Worm (Caenorhabditis elegans): ENCODE measurements around the gene ani-3.

ce11 chrV:19697348-19698172 lies at the start of gene ani-3, which contains the start of gene Y43F8C.13:
- no peak for TF ChIP-seq C08G9.2 (tag; optimal IDR thresholded peaks at IDR 0.05)
- no peak for TF ChIP-seq lim-6 (tag; optimal IDR thresholded peaks at IDR 0.05)
- no peak for TF ChIP-seq hlh-15 (tag; optimal IDR thresholded peaks at IDR 0.05)
- no peak for TF ChIP-seq sox-4 (tag; optimal IDR thresholded peaks at IDR 0.05)
- TF ChIP-seq pha-4 (tag; optimal IDR thresholded peaks at IDR 0.05): no peak
- TF ChIP-seq hlh-8 (tag; optimal IDR thresholded peaks at IDR 0.05): no peak
- TF ChIP-seq fkh-10 (GFP tag; optimal IDR thresholded peaks at IDR 0.05): no peak
- no peak for TF ChIP-seq pqm-1 (tag; optimal IDR thresholded peaks at IDR 0.05)
- no peak for TF ChIP-seq hlh-13 (GFP tag; optimal IDR thresholded peaks at IDR 0.05)
- no peak for TF ChIP-seq unc-55 (GFP tag; optimal IDR thresholded peaks at IDR 0.05)
- TF ChIP-seq unc-86 (tag; optimal IDR thresholded peaks at IDR 0.05): no peak

Measured in whole organism, late embryonic.